Fruit fly (Drosophila melanogaster): ENCODE results near the gene aay.

aay gene

DNA sequence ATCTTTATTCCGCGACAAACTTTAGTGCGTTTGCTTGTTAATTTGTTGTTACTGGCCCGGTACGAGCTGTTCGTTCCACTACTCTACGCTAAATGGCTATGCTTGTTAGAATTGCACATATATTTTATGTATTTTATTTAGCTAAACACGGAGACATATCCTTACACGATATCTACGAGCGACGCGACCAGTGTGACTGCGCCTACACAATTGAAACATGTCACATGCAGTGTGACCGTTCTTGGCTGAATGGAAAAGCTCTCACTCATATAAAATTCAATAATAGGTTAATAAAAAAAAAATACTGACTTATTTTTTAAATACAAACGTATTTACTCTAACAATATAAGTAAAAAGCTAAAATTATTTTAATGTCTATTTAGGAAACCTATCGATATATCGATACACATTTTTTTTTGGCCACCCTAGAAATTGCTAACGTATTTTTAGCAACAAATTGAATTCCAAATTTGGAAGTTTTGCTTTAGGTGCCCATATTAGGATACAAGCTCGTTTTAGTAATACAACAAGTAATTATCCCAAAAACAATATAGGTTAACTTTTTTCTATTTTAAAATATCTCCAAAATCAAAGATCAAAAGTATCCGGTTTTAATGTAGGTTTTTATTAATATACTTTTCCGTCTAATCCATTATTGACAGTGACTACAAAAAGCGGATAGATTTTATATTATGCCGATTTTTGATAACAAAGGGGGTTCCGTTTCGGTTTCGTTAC lies 23.9 kb upstream of the aay start, which contains the start of gene CG4080 (continued):
- TF ChIP-seq CG12071 (GFP tag; optimal IDR thresholded peaks at IDR 0.05) (no peak), shn (GFP tag; optimal IDR thresholded peaks at IDR 0.05) (no peak), zen (tag; optimal IDR thresholded peaks at IDR 0.05) (peak; percentile 26), ATbp (GFP tag; optimal IDR thresholded peaks at IDR 0.05) (no peak), CG12299 (tag; optimal IDR thresholded peaks at IDR 0.05) (peak; percentile 10), CG6272 (GFP tag; IDR thresholded peaks at IDR 0.05) (no peak), CG6689 (GFP tag; IDR thresholded peaks at IDR 0.05) (0 out of 2 replicates have a peak, but pooled peaks have one; percentile 18), caup (GFP tag; optimal IDR thresholded peaks at IDR 0.05; ENCODE audit: severe bottlenecking) (peak; percentile 33), CG9797 (GFP tag; optimal IDR thresholded peaks at IDR 0.05) (peak; percentile 96), CG2678 (tag; optimal IDR thresholded peaks at IDR 0.05) (peak; percentile 19), MESR4 (GFP tag; optimal IDR thresholded peaks at IDR 0.05) (peak; percentile 89), fd96Cb (tag; optimal IDR thresholded peaks at IDR 0.05) (no peak), ab (GFP tag; optimal IDR thresholded peaks at IDR 0.05) (no peak), HLHmδ (GFP tag; optimal IDR thresholded peaks at IDR 0.05) (no peak), Sry-δ (GFP tag; optimal IDR thresholded peaks at IDR 0.05) (peak; percentile 67), CkIIα-i1 (GFP tag; IDR thresholded peaks at IDR 0.05) (no peak), CG12744 (GFP tag; optimal IDR thresholded peaks at IDR 0.05) (peak; percentile 3), CG4730 (GFP tag; IDR thresholded peaks at IDR 0.05) (no peak), CG16779 (GFP tag; IDR thresholded peaks at IDR 0.05) (no peak), lbe (GFP tag; optimal IDR thresholded peaks at IDR 0.05) (peak; percentile 63), Dip2 (GFP tag; IDR thresholded peaks at IDR 0.05) (no peak), HmgD (GFP tag; optimal IDR thresholded peaks at IDR 0.05) (no peak), Stat92E (GFP tag; optimal IDR thresholded peaks at IDR 0.05) (peak in 1 of 3 experiments; percentile 17), CG14667 (GFP tag; IDR thresholded peaks at IDR 0.05) (no peak), CG7271 (tag; optimal IDR thresholded peaks at IDR 0.05) (no peak), NFAT (GFP tag; IDR thresholded peaks at IDR 0.05) (no peak), CG2116 (GFP tag; optimal IDR thresholded peaks at IDR 0.05) (peak; percentile 89), so (GFP tag; IDR thresholded peaks at IDR 0.05) (0 out of 3 replicates have a peak, but pooled peaks have one; percentile 45), dm (GFP tag; optimal IDR thresholded peaks at IDR 0.05) (no peak), CG16813 (GFP tag; IDR thresholded peaks at IDR 0.05; ENCODE audit: partially characterized antibody) (peak; percentile 77), CG9932 (GFP tag; IDR thresholded peaks at IDR 0.05) (no peak; the same call in 1 of the 2 replicates), CG3065 (GFP tag; optimal IDR thresholded peaks at IDR 0.05) (no peak), ham (GFP tag; IDR thresholded peaks at IDR 0.05) (no peak), Fer3 (tag; optimal IDR thresholded peaks at IDR 0.05) (no peak), CG2129 (GFP tag; IDR thresholded peaks at IDR 0.05; ENCODE audit: partially characterized antibody) (peak; percentile 62; the same call in 1 of the 2 replicates), CG13296 (GFP tag; optimal IDR thresholded peaks at IDR 0.05) (no peak), CG1647 (GFP tag; optimal IDR thresholded peaks at IDR 0.05) (no peak), CG2712 (tag; optimal IDR thresholded peaks at IDR 0.05) (peak; percentile 41), CG4404 (GFP tag; IDR thresholded peaks at IDR 0.05) (no peak), CG13624 (GFP tag; optimal IDR thresholded peaks at IDR 0.05) (no peak), CG18619 (GFP tag; optimal IDR thresholded peaks at IDR 0.05) (no peak), kni (GFP tag; optimal IDR thresholded peaks at IDR 0.05) (no peak), tup (GFP tag; optimal IDR thresholded peaks at IDR 0.05) (no peak), CG15479 (GFP tag; optimal IDR thresholded peaks at IDR 0.05) (no peak), trh (GFP tag; optimal IDR thresholded peaks at IDR 0.05) (no peak), Mrtf (GFP tag; IDR thresholded peaks at IDR 0.05) (no peak), crc (GFP tag; optimal IDR thresholded peaks at IDR 0.05) (no peak), MBD-R2 (GFP tag; IDR thresholded peaks at IDR 0.05) (peak; percentile 25), jumu (GFP tag; optimal IDR thresholded peaks at IDR 0.05) (no peak)

Measured in whole organism, embryonic.